Fruit fly (Drosophila melanogaster) whole organism, embryonic: Measurements from ENCODE around the gene Stat92E.
A peak's percentile ranks its signal among the peaks of the same experiment; 100 is the strongest.

ENCODE experiments used
- ATbp ChIP-seq: fragments of 200-800 bp; sonication (Bioruptor generic); optimal IDR thresholded peaks from 2 replicates; lab custom pipeline; 2017; ENCODE audit warnings: missing biosample characterization, mild to moderate bottlenecking, missing genetic modification characterization, missing genetic modification reagents
- CG10431 ChIP-seq: fragments of 200-800 bp; sonication (Bioruptor generic); optimal IDR thresholded peaks from 3 replicates; lab custom pipeline; 2018; ENCODE audit warnings: missing biosample characterization, mild to moderate bottlenecking, missing genetic modification characterization
- CG11085 ChIP-seq: fragments of 200-800 bp; sonication (Bioruptor generic); IDR thresholded peaks from 2 replicates; pipeline ENCODE4 v1.3.6; 2022; ENCODE audit warnings: missing biosample characterization, missing genetic modification characterization
- CG11695 ChIP-seq: fragments of 200-800 bp; sonication (Bioruptor generic); IDR thresholded peaks from 3 replicates; pipeline ENCODE4 v1.3.6; 2022; ENCODE audit warnings: missing biosample characterization, missing genetic modification characterization
- CG13296 ChIP-seq: fragments of 200-800 bp; sonication (Bioruptor generic); optimal IDR thresholded peaks from 3 replicates; lab custom pipeline; 2018; ENCODE audit warnings: missing biosample characterization, mild to moderate bottlenecking, missing genetic modification characterization
- CG14014 ChIP-seq: fragments of 200-800 bp; sonication (Bioruptor generic); IDR thresholded peaks from 2 replicates; pipeline ENCODE4 v1.3.6; 2022; ENCODE audit warnings: missing biosample characterization, missing genetic modification characterization
- CG14965 ChIP-seq: fragments of 200-800 bp; sonication (Bioruptor generic); optimal IDR thresholded peaks from 2 replicates; lab custom pipeline; 2016; ENCODE audit warnings: missing biosample characterization, missing genetic modification characterization, borderline replicate concordance
- CG16863 ChIP-seq: fragments of 200-800 bp; sonication (Bioruptor generic); optimal IDR thresholded peaks from 3 replicates; lab custom pipeline; 2016; ENCODE audit warnings: missing biosample characterization, missing genetic modification characterization
- CG18476 ChIP-seq: fragments of 200-800 bp; sonication (Bioruptor generic); optimal IDR thresholded peaks from 2 replicates; lab custom pipeline; 2016; ENCODE audit warnings: missing biosample characterization, mild to moderate bottlenecking, missing genetic modification characterization
- CG2120 ChIP-seq: fragments of 200-800 bp; sonication (Bioruptor generic); optimal IDR thresholded peaks from 3 replicates; lab custom pipeline; 2016; ENCODE audit warnings: missing biosample characterization, missing genetic modification characterization
- CG3163 ChIP-seq: fragments of 200-800 bp; sonication (Bioruptor generic); optimal IDR thresholded peaks from 3 replicates; lab custom pipeline; 2016; ENCODE audit warnings: missing biosample characterization, missing genetic modification characterization
- CG4328 ChIP-seq: fragments of 200-800 bp; sonication (Bioruptor generic); optimal IDR thresholded peaks from 3 replicates; lab custom pipeline; 2017; ENCODE audit warnings: missing biosample characterization, missing genetic modification reagents, missing genetic modification characterization
- CG4360 ChIP-seq: fragments of 200-800 bp; sonication (Bioruptor generic); IDR thresholded peaks from 2 replicates; pipeline ENCODE4 v1.3.6; 2022; ENCODE audit warnings: missing biosample characterization, missing genetic modification characterization
- CG43689 ChIP-seq: fragments of 200-800 bp; sonication (Bioruptor generic); IDR thresholded peaks from 2 replicates; pipeline ENCODE4 v1.3.6; 2022; ENCODE audit warnings: missing biosample characterization, missing genetic modification characterization
- CG4854 ChIP-seq: fragments of 200-800 bp; sonication (Bioruptor generic); optimal IDR thresholded peaks from 2 replicates; lab custom pipeline; 2016; ENCODE audit warnings: missing biosample characterization, missing genetic modification characterization, inconsistent platforms
- CG5180 ChIP-seq: fragments of 200-800 bp; sonication (Bioruptor generic); optimal IDR thresholded peaks from 3 replicates; lab custom pipeline; 2017; ENCODE audit warnings: missing biosample characterization, missing genetic modification characterization, mild to moderate bottlenecking, moderate library complexity, missing genetic modification reagents
- CG5245 ChIP-seq: fragments of 200-800 bp; sonication (Bioruptor generic); optimal IDR thresholded peaks from 3 replicates; lab custom pipeline; 2016; ENCODE audit warnings: missing biosample characterization, missing genetic modification characterization
- CG6689 ChIP-seq: fragments of 200-800 bp; sonication (Bioruptor generic); IDR thresholded peaks from 2 replicates; pipeline ENCODE4 v1.3.6; 2022; ENCODE audit warnings: missing biosample characterization, missing genetic modification characterization
- CG6854 ChIP-seq: fragments of 200-800 bp; sonication (Bioruptor generic); optimal IDR thresholded peaks from 3 replicates; lab custom pipeline; 2017; ENCODE audit warnings: missing biosample characterization, mild to moderate bottlenecking, missing genetic modification characterization
- CG7357 ChIP-seq: fragments of 200-800 bp; sonication (Bioruptor generic); IDR thresholded peaks from 3 replicates; pipeline ENCODE4 v1.3.6; 2022; ENCODE audit warnings: missing biosample characterization, missing genetic modification characterization
- Dll ChIP-seq: fragments of 200-800 bp; sonication (Bioruptor generic); IDR thresholded peaks from 4 replicates; pipeline ENCODE4 v1.3.6; 2022; ENCODE audit warnings: missing biosample characterization, missing genetic modification characterization; ENCODE audit not compliant: partially characterized antibody
- Doc3 ChIP-seq: fragments of 200-800 bp; sonication (Bioruptor generic); IDR thresholded peaks from 3 replicates; pipeline ENCODE4 v1.3.6; 2022; ENCODE audit warnings: missing biosample characterization, missing genetic modification characterization; ENCODE audit not compliant: partially characterized antibody
- Eip74EF ChIP-seq, 2 experiments: fragments of 200-800 bp in 1 of 2; fragments of >200 bp in 1 of 2; sonication (Bioruptor generic) in 1 of 2; optimal IDR thresholded peaks; 2 replicates each; lab custom pipeline; 2017 to 2019; ENCODE audit warnings: missing biosample characterization in 2 of 2, missing genetic modification characterization in 2 of 2, mild to moderate bottlenecking in 1 of 2, moderate library complexity in 1 of 2
- Fer3 ChIP-seq: fragments of 200-800 bp; sonication (Bioruptor generic); optimal IDR thresholded peaks from 2 replicates; lab custom pipeline; 2018; ENCODE audit warnings: missing biosample characterization, mild to moderate bottlenecking, missing genetic modification characterization, moderate library complexity
- HLHmδ ChIP-seq: fragments of 200-800 bp; sonication (Bioruptor generic); optimal IDR thresholded peaks from 2 replicates; lab custom pipeline; 2018; ENCODE audit warnings: missing biosample characterization, mild to moderate bottlenecking, missing genetic modification characterization, moderate library complexity
- Hand ChIP-seq: fragments of 200-800 bp; sonication (Bioruptor generic); optimal IDR thresholded peaks from 2 replicates; lab custom pipeline; 2017; ENCODE audit warnings: mild to moderate bottlenecking, missing biosample characterization, missing genetic modification reagents, missing genetic modification characterization
- NC2α ChIP-seq: fragments of 200-800 bp; sonication (Bioruptor generic); optimal IDR thresholded peaks from 2 replicates; lab custom pipeline; 2016; ENCODE audit warnings: missing biosample characterization, missing genetic modification characterization
- Scr ChIP-seq: fragments of 200-800 bp; sonication (Bioruptor generic); IDR thresholded peaks from 2 replicates; pipeline ENCODE4 v1.3.6; 2022; ENCODE audit warnings: missing biosample characterization, missing genetic modification characterization; ENCODE audit not compliant: partially characterized antibody
- Spps ChIP-seq: fragments of 200-800 bp; sonication (Bioruptor generic); optimal IDR thresholded peaks from 2 replicates; lab custom pipeline; 2018; ENCODE audit warnings: missing biosample characterization, mild to moderate bottlenecking, missing genetic modification characterization
- ato ChIP-seq: fragments of 200-800 bp; sonication (Bioruptor generic); IDR thresholded peaks from 2 replicates; pipeline ENCODE4 v1.3.6; 2022; ENCODE audit warnings: missing biosample characterization, missing genetic modification characterization; ENCODE audit not compliant: partially characterized antibody
- az2 ChIP-seq: fragments of 200-800 bp; sonication (Bioruptor generic); optimal IDR thresholded peaks from 3 replicates; lab custom pipeline; 2016; ENCODE audit warnings: missing biosample characterization, missing genetic modification characterization
- ci ChIP-seq: fragments of 200-800 bp; sonication (Bioruptor generic); IDR thresholded peaks from 3 replicates; pipeline ENCODE4 v1.3.6; 2022; ENCODE audit warnings: missing biosample characterization, missing genetic modification characterization
- dm ChIP-seq: fragments of 200-800 bp; sonication (Bioruptor generic); optimal IDR thresholded peaks from 3 replicates; lab custom pipeline; 2016; ENCODE audit warnings: missing biosample characterization, missing genetic modification characterization
- fd64A ChIP-seq: fragments of 200-800 bp; sonication (Bioruptor generic); optimal IDR thresholded peaks from 3 replicates; lab custom pipeline; 2018; ENCODE audit warnings: missing biosample characterization, mild to moderate bottlenecking, missing genetic modification characterization
- gsb-n ChIP-seq: fragments of 200-800 bp; sonication (Bioruptor generic); optimal IDR thresholded peaks from 3 replicates; lab custom pipeline; 2018; ENCODE audit warnings: missing biosample characterization, mild to moderate bottlenecking, missing genetic modification characterization
- inv ChIP-seq: fragments of 200-800 bp; sonication (Bioruptor generic); IDR thresholded peaks from 2 replicates; pipeline ENCODE4 v1.3.6; 2022; ENCODE audit warnings: missing biosample characterization, missing genetic modification characterization; ENCODE audit not compliant: partially characterized antibody
- pfk ChIP-seq: fragments of 200-800 bp; sonication (Bioruptor generic); optimal IDR thresholded peaks from 2 replicates; lab custom pipeline; 2018; ENCODE audit warnings: missing biosample characterization, mild to moderate bottlenecking, missing genetic modification characterization, moderate library complexity
- pum ChIP-seq: fragments of 200-800 bp; sonication (Bioruptor generic); optimal IDR thresholded peaks from 2 replicates; lab custom pipeline; 2016; ENCODE audit warnings: missing biosample characterization, missing genetic modification characterization
- so ChIP-seq: fragments of 200-800 bp; sonication (Bioruptor generic); IDR thresholded peaks from 3 replicates; pipeline ENCODE4 v1.3.6; 2022; ENCODE audit warnings: missing biosample characterization, missing genetic modification characterization
- sqz ChIP-seq: fragments of 200-800 bp; sonication (Bioruptor generic); optimal IDR thresholded peaks from 3 replicates; lab custom pipeline; 2018; ENCODE audit warnings: missing biosample characterization, mild to moderate bottlenecking, missing genetic modification characterization
- tin ChIP-seq: fragments of 200-800 bp; sonication (Bioruptor generic); optimal IDR thresholded peaks from 3 replicates; lab custom pipeline; 2016; ENCODE audit warnings: missing biosample characterization, missing genetic modification characterization
- wdn ChIP-seq: fragments of 200-800 bp; sonication (Bioruptor generic); IDR thresholded peaks from 2 replicates; pipeline ENCODE4 v1.3.6; 2022; ENCODE audit warnings: missing biosample characterization, missing genetic modification characterization
- zen2 ChIP-seq: fragments of 200-800 bp; sonication (Bioruptor generic); IDR thresholded peaks from 3 replicates; pipeline ENCODE4 v1.3.6; 2022; ENCODE audit warnings: missing biosample characterization, missing genetic modification characterization; ENCODE audit not compliant: partially characterized antibody
- zfh1 ChIP-seq: fragments of 200-800 bp; sonication (Bioruptor generic); IDR thresholded peaks from 3 replicates; pipeline ENCODE4 v1.3.6; 2022; ENCODE audit warnings: missing biosample characterization, missing genetic modification characterization

The Stat92E gene

DNA sequence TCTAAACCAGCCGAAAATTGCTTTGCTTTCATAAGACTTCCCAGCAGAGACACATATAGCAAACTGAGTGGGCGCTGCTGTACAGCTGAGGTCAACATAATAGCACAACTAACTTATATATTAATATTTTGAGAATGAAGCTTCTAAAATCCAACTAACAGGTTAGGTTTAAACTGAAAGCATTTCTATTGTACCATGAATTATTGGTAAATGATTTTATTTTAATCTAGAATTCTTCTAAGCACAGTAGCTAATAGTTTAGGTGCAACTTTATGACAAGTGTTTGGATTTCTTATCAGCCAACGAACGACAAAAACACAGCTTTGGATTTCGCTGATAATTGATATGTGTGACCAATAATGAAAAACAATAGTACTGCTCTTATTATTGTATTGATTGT is 2.9 kb upstream of the Stat92E start (continued):
- no peak for TF ChIP-seq CG11085 (GFP tag; lab: Robert Waterston, UW)
- no peak for TF ChIP-seq CG4328
- no peak for TF ChIP-seq ci (GFP tag; lab: Robert Waterston, UW)
- TF ChIP-seq CG43689 (GFP tag; lab: Robert Waterston, UW), result no peak
- TF ChIP-seq CG13296, result peak; percentile 73
- peak; percentile 44 for TF ChIP-seq tin (GFP tag; lab: Kevin White, UChicago)
- peak; percentile 5 for TF ChIP-seq CG18476 (GFP tag; lab: Kevin White, UChicago)
- TF ChIP-seq CG3163 (GFP tag; lab: Kevin White, UChicago), result no peak
- no peak for TF ChIP-seq fd64A (GFP tag; lab: Kevin White, UChicago)
- TF ChIP-seq Fer3 (tag; lab: Kevin White, UChicago), result peak; percentile 80
- no peak for TF ChIP-seq NC2α (GFP tag; lab: Kevin White, UChicago)
- no peak for TF ChIP-seq CG14965 (GFP tag; lab: Kevin White, UChicago)
- peak; percentile 34 for TF ChIP-seq CG6854 (GFP tag; lab: Kevin White, UChicago)
- TF ChIP-seq Dll (GFP tag; lab: Robert Waterston, UW), result no peak
- TF ChIP-seq CG10431 (GFP tag; lab: Kevin White, UChicago), result no peak
- TF ChIP-seq HLHmδ (GFP tag; lab: Kevin White, UChicago), result no peak
- no peak for TF ChIP-seq Hand (GFP tag; lab: Kevin White, UChicago)
- no peak for TF ChIP-seq inv (GFP tag; lab: Robert Waterston, UW)
- no peak for TF ChIP-seq CG7357 (GFP tag; lab: Robert Waterston, UW)
- no peak for TF ChIP-seq pum (GFP tag; lab: Kevin White, UChicago)
- TF ChIP-seq so (GFP tag; lab: Robert Waterston, UW), result peak; percentile 49; the same call in 1 of the 3 replicates
- TF ChIP-seq CG6689, result peak; percentile 48
- TF ChIP-seq CG4854, result no peak
- no peak for TF ChIP-seq gsb-n (tag; lab: Kevin White, UChicago)
- TF ChIP-seq wdn (GFP tag; lab: Robert Waterston, UW), result no peak
- peak; percentile 23 for TF ChIP-seq sqz (GFP tag; lab: Kevin White, UChicago)
- TF ChIP-seq ATbp (GFP tag; lab: Kevin White, UChicago), result no peak

DNA sequence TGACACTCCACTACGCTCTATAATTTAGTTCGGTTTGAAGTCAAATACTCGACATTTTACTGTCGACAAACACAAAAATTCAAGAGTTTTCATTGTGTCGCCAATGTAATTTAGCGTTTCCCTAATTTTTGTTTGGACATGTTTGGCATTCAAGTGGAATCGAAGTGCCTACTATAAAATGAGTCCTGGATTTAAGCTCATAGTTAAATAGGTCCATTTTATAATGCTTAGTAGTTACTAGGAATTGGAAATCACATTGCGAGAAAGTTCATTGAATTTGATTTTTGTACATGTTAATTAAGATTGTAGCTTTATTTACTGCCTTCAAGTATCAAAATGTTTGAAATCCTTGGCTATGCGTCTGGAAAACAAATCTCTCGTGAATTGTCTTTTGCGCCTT is 2.2 kb upstream of the Stat92E start, which contains the start of gene att-ORFB:
TSS of gene att-ORFB (minus strand) at position 101 of the 400 bp plus-strand sequence.
- TF ChIP-seq az2 (GFP tag; lab: Kevin White, UChicago) (no peak), CG5180 (no peak), pfk (no peak), zen2 (GFP tag; lab: Robert Waterston, UW) (no peak), Doc3 (no peak), CG14014 (GFP tag; lab: Robert Waterston, UW) (no peak), Eip74EF (GFP tag; optimal IDR thresholded peaks at IDR 0.05; lab: Kevin White, UChicago) (no peak), CG4360 (no peak), CG16863 (GFP tag; lab: Kevin White, UChicago) (no peak), CG5245 (GFP tag; lab: Kevin White, UChicago) (no peak), CG2120 (GFP tag; lab: Kevin White, UChicago) (no peak), zfh1 (GFP tag; lab: Robert Waterston, UW) (no peak), ato (GFP tag; lab: Robert Waterston, UW) (no peak), Scr (GFP tag; lab: Robert Waterston, UW) (no peak), Spps (no peak), CG11695 (no peak), dm (GFP tag; lab: Kevin White, UChicago) (no peak)
